Worm (Caenorhabditis elegans): Measurements from ENCODE around the gene ttll-5.

Gene ttll-5

DNA sequence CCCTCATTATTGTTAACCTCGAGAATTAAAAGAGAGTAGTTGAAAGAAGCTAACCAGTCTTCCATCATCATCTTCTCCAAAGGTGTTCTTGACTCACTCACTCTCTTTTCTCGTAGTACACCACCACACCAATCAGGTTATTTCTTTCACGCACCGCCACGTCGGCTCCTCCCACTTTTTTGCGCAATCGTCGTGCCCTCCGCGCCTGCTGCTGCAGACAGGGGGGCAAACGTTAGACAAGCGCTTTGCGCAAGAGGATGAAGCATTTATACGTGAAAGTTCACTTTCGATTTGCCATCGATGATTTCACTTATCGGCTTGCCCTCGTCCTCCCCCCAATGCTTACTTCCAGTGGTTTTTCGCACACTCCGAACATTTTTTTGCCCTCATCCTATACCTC lies 16.5 kb downstream of the ttll-5 start:
- TF ChIP-seq blmp-1 (tag; optimal IDR thresholded peaks at IDR 0.05; ENCODE audit: insufficient read depth) (peak; percentile 59), ZK546.5 (tag; optimal IDR thresholded peaks at IDR 0.05) (no peak), F13H6.1 (tag; optimal IDR thresholded peaks at IDR 0.05) (peak; percentile 59), nhr-25 (tag; optimal IDR thresholded peaks at IDR 0.05) (peak; percentile 61)

DNA sequence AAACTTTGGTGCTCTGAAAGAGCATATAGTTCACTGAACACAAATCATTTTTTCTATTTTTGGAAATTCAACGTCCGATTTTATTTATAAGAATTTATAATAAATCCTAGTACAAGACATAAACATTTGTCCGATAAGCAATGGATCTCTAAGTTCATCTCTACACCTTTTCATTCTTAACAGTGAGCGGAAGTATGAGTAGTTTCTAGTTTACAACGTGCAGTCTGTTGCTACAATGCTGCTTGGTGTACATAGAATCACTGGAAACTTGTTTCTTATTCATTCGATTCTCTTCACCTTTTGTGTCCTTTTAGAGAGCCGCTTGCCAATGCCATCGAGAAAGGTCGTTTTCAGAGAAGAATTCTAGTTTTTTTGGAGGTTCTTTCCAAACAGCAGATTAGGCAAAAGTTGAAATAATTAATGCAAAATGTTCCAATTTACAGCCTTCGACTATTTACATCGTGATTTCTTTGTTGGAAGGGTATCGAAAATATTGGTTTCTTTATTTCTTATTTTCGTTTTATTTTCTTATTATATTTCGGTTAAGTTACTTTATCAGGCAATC lies 18.1 kb downstream of the ttll-5 start:
- TF ChIP-seq nhr-25 (tag; optimal IDR thresholded peaks at IDR 0.05): peak; percentile 53
- no peak for TF ChIP-seq ama-1 (optimal IDR thresholded peaks at IDR 0.05)

DNA sequence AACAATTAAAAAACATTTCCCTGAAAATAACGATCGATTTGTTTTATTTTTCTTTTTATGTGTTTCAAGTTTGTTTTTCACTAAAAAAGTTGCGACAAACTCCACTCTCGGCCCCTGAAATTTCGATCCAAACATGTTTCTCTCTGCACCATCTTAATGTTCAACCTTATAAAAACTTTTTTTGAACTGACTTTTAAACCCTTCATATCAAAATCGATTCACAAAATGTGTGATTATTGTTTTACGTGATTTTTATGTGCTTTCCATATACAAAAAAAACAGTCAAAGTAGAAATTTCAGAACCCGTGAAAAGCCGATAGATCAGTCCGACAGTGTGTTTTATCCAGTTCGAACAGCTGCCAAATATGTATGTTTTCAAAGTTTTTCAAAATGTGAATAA lies 18.7 kb downstream of the ttll-5 start, which contains the start of gene ccch-1:
ccch-1 (plus strand) TSS at position 301 of the 400 bp plus-strand sequence.
- TF ChIP-seq fos-1 (tag; optimal IDR thresholded peaks at IDR 0.05) (no peak), crh-2 (tag; optimal IDR thresholded peaks at IDR 0.05) (no peak), nhr-25 (tag; optimal IDR thresholded peaks at IDR 0.05) (no peak), ceh-82 (tag; optimal IDR thresholded peaks at IDR 0.05) (no peak), ceh-16 (tag; optimal IDR thresholded peaks at IDR 0.05) (no peak), C34F6.9 (tag; optimal IDR thresholded peaks at IDR 0.05) (no peak), F13H6.1 (tag; optimal IDR thresholded peaks at IDR 0.05) (no peak), Y55F3AM.14 (GFP tag; optimal IDR thresholded peaks at IDR 0.05) (no peak), mbf-1 (tag; optimal IDR thresholded peaks at IDR 0.05) (no peak)

DNA sequence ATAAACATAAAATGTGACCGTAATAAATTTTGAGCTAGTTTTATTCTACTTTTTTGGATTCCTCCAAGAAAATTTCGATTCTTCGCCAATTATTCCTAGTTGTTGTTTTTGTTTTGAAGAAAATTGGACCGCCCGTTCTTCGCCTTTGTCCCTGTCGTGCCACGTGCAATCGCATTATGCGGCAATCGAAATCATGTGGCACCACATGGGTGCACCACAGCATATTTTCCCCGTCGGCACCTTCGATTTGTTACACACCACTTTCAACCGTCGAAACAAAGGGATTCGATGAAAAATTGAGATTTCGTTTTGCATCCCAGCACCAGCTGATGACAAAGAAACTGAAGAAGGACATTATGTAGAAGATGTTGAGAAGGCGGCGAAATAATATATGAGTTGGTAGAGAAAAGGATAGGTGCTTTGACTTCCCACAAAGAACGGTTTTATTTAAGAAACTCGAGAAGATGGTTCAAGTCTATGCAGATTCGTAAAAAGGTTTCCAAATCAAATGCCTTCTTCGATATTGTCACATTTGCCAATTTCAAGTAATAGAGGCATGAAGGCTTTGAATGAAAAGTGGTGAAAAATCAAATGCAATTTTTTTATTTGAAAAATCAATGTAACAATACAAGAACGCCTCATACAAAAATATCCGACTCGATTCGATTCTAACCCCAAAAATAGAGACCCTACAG lies 19.9 kb downstream of the ttll-5 start:
- TF ChIP-seq nhr-129 (tag; optimal IDR thresholded peaks at IDR 0.05): peak; percentile 13
- TF ChIP-seq nhr-25 (tag; optimal IDR thresholded peaks at IDR 0.05): peak; percentile 30
- no peak for TF ChIP-seq elt-3 (tag; optimal IDR thresholded peaks at IDR 0.05)
- TF ChIP-seq R02D3.7 (tag; optimal IDR thresholded peaks at IDR 0.05): no peak

DNA sequence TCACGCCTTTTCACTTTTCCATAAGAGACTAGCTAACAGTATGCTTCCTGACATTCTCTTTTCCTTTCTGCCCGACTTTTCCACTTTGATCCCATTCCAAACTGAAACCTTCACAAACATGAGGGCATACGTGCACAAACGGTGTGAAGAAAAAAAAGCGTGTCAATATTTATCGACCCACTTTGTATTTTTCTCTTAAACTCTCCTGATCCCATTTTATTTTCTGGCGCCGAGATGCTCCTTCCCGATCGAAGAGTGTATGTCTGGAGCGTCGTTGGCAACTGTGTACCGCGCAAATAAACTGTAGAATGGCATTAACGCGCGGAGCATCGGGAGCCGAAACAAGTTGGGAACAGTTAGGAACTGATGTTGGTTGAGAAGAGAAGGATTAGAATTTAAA lies 20.7 kb downstream of the ttll-5 start:
- peak; percentile 41 for TF ChIP-seq nhr-129 (tag; optimal IDR thresholded peaks at IDR 0.05)
- TF ChIP-seq elt-3 (tag; optimal IDR thresholded peaks at IDR 0.05): no peak
- peak; percentile 82 for TF ChIP-seq F13H6.1 (tag; optimal IDR thresholded peaks at IDR 0.05)
- TF ChIP-seq sma-9 (GFP tag; optimal IDR thresholded peaks at IDR 0.05): peak; percentile 44
- TF ChIP-seq sma-9 (tag; optimal IDR thresholded peaks at IDR 0.05): no peak

DNA sequence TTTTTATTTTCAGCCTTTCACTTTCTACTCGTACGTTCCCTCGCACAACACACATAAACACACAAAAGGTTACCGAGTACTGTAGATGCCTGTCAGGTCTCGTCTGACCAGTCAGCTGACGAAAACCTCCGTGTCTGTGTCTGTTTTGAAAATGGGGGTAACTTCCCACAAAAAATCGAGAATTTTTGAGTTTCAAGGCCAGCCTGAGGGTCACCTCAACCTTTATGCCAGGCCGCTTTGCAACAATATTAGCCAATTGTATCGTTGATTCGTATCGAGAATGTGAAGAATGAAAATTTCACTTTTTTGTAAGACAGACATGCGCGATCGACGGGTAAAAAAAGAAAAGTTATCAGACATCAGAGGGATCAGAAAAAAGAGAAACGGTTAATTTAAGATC lies 22.2 kb downstream of the ttll-5 start:
- TF ChIP-seq egl-27 (tag; optimal IDR thresholded peaks at IDR 0.05) (peak; percentile 32), ama-1 (optimal IDR thresholded peaks at IDR 0.05) (no peak), snpc-4 (tag; optimal IDR thresholded peaks at IDR 0.05) (peak; percentile 16), fos-1 (tag; optimal IDR thresholded peaks at IDR 0.05) (peak; percentile 18), C34F6.9 (tag; optimal IDR thresholded peaks at IDR 0.05) (peak; percentile 24), lin-13 (GFP tag; optimal IDR thresholded peaks at IDR 0.05) (no peak), nhr-6 (tag; optimal IDR thresholded peaks at IDR 0.05) (peak; percentile 73), sma-9 (GFP tag; optimal IDR thresholded peaks at IDR 0.05) (peak; percentile 65), sma-9 (tag; optimal IDR thresholded peaks at IDR 0.05) (no peak), unc-62 (GFP tag; optimal IDR thresholded peaks at IDR 0.05) (no peak), nhr-10 (tag; optimal IDR thresholded peaks at IDR 0.05) (no peak), mbf-1 (tag; optimal IDR thresholded peaks at IDR 0.05) (no peak), nhr-23 (tag; optimal IDR thresholded peaks at IDR 0.05) (no peak), gmeb-1 (tag; optimal IDR thresholded peaks at IDR 0.05) (no peak), nhr-11 (tag; optimal IDR thresholded peaks at IDR 0.05) (no peak), lin-39 (tag; optimal IDR thresholded peaks at IDR 0.05) (no peak), ZK546.5 (tag; optimal IDR thresholded peaks at IDR 0.05) (no peak), ztf-11 (tag; optimal IDR thresholded peaks at IDR 0.05) (no peak), ztf-1 (GFP tag; conservative IDR thresholded peaks at IDR 0.05) (no peak), ceh-16 (tag; optimal IDR thresholded peaks at IDR 0.05) (peak; percentile 53), ztf-4 (tag; optimal IDR thresholded peaks at IDR 0.05) (peak; percentile 16), unc-55 (GFP tag; optimal IDR thresholded peaks at IDR 0.05) (no peak), nhr-129 (tag; optimal IDR thresholded peaks at IDR 0.05) (peak; percentile 80), R02D3.7 (tag; optimal IDR thresholded peaks at IDR 0.05) (no peak), mdl-1 (tag; optimal IDR thresholded peaks at IDR 0.05) (no peak), blmp-1 (tag; optimal IDR thresholded peaks at IDR 0.05; ENCODE audit: insufficient read depth) (peak; percentile 97), lin-11 (tag; optimal IDR thresholded peaks at IDR 0.05) (no peak), nhr-25 (tag; optimal IDR thresholded peaks at IDR 0.05) (peak; percentile 96), F13H6.1 (tag; optimal IDR thresholded peaks at IDR 0.05) (peak; percentile 48), peb-1 (tag; optimal IDR thresholded peaks at IDR 0.05) (no peak), lsy-2 (tag; optimal IDR thresholded peaks at IDR 0.05) (peak in 1 of 2 experiments; percentile 45), ceh-82 (tag; optimal IDR thresholded peaks at IDR 0.05) (no peak), Y55F3AM.14 (GFP tag; optimal IDR thresholded peaks at IDR 0.05) (peak; percentile 45), skn-1 (tag; optimal IDR thresholded peaks at IDR 0.05) (no peak), zag-1 (tag; optimal IDR thresholded peaks at IDR 0.05) (no peak), nhr-77 (tag; optimal IDR thresholded peaks at IDR 0.05) (no peak), aly-2 (tag; optimal IDR thresholded peaks at IDR 0.05) (no peak)

Data from whole organism, L2 larva.